Worm (Caenorhabditis elegans): ENCODE results near the gene sqrd-1.

DNA sequence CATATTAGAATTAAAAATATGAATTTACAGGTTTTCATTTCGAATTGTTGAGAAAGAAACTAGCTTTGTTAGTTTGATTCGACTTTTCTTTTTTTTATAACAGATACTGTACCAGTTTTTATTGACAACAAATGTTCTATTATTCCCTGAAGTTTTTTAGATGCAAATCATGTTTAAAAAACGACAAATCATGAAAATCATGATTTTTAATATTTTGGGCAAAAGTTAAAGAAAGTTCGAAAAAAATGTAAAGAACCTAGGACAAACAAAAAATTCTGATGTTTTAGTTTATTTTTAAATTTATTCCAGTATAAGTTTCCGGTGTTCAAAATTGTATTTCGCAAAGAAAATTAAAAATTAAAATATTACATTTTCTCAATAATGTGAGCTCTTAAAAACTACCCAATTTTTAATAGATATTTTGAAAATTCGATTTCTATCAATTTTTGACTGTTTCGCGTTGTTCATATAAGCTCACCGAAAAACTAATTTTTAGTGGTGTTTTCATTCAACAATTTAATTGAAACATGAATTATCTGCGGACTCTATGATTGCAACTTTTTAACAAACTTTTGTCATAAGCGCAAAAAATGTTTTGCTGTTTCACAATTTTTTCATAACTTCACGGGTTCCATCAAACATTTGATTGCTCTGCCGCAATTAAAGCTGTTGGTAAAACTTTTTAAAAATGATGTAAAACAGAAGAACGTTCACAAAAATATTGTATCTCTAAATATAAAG is 21.9 kb downstream of the sqrd-1 start, which contains the start of gene Y64G10A.10:
- TF ChIP-seq ama-1 (optimal IDR thresholded peaks at IDR 0.05), result no peak
- TF ChIP-seq unc-62 (GFP tag; optimal IDR thresholded peaks at IDR 0.05), result no peak
- TF ChIP-seq nhr-77 (tag; optimal IDR thresholded peaks at IDR 0.05), result no peak
- no peak for TF ChIP-seq elt-1 (tag; optimal IDR thresholded peaks at IDR 0.05)
- no peak for TF ChIP-seq unc-55 (GFP tag; optimal IDR thresholded peaks at IDR 0.05)
- TF ChIP-seq sma-9 (GFP tag; optimal IDR thresholded peaks at IDR 0.05), result no peak
- TF ChIP-seq sma-9 (tag; optimal IDR thresholded peaks at IDR 0.05), result no peak
- no peak for TF ChIP-seq snpc-4 (tag; optimal IDR thresholded peaks at IDR 0.05)
- TF ChIP-seq ceh-16 (tag; optimal IDR thresholded peaks at IDR 0.05), result no peak
- no peak for TF ChIP-seq lin-11 (tag; optimal IDR thresholded peaks at IDR 0.05)
- TF ChIP-seq lin-13 (GFP tag; optimal IDR thresholded peaks at IDR 0.05), result no peak
- TF ChIP-seq elt-3 (tag; optimal IDR thresholded peaks at IDR 0.05), result no peak
- TF ChIP-seq lsy-2 (tag; optimal IDR thresholded peaks at IDR 0.05), result no peak
- TF ChIP-seq skn-1 (tag; optimal IDR thresholded peaks at IDR 0.05), result no peak
- no peak for TF ChIP-seq lin-39 (tag; optimal IDR thresholded peaks at IDR 0.05)
